Worm (Caenorhabditis elegans) whole organism, L3 larva: ENCODE measurements around the gene pgp-8.

ENCODE experiments used
- R02D3.7 ChIP-seq: fragments of 150-350 bp; optimal IDR thresholded peaks from 2 replicates; lab custom pipeline; 2014; ENCODE audit warnings: missing biosample characterization, missing genetic modification characterization
- aly-2 ChIP-seq: fragments of 150-350 bp; optimal IDR thresholded peaks from 2 replicates; lab custom pipeline; 2014; ENCODE audit warnings: missing biosample characterization, missing genetic modification characterization
- ceh-16 ChIP-seq: sonication (generic microtip); optimal IDR thresholded peaks from 2 replicates; lab custom pipeline; 2017; ENCODE audit warnings: missing biosample characterization, missing genetic modification characterization
- fos-1 ChIP-seq: fragments of 150-350 bp; optimal IDR thresholded peaks from 2 replicates; lab custom pipeline; 2014; ENCODE audit warnings: missing biosample characterization, missing genetic modification characterization
- lin-15B ChIP-seq: fragments of 150-350 bp; optimal IDR thresholded peaks from 2 replicates; lab custom pipeline; 2014; ENCODE audit warnings: missing biosample characterization, missing genetic modification characterization
- lin-39 ChIP-seq: fragments of 150-350 bp; optimal IDR thresholded peaks from 2 replicates; lab custom pipeline; 2018; ENCODE audit warnings: missing biosample characterization, missing genetic modification reagents, missing genetic modification characterization
- mdl-1 ChIP-seq: fragments of 150-350 bp; optimal IDR thresholded peaks from 2 replicates; lab custom pipeline; 2014; ENCODE audit warnings: missing biosample characterization, missing genetic modification characterization
- nhr-23 ChIP-seq: fragments of 150-350 bp; optimal IDR thresholded peaks from 2 replicates; lab custom pipeline; 2014; ENCODE audit warnings: missing biosample characterization, missing genetic modification reagents, missing genetic modification characterization
- pha-4 ChIP-seq: fragments of 150-350 bp; optimal IDR thresholded peaks from 2 replicates; lab custom pipeline; 2014; ENCODE audit warnings: missing biosample characterization, missing genetic modification reagents, missing genetic modification characterization
- snpc-4 ChIP-seq: fragments of 150-350 bp; optimal IDR thresholded peaks from 2 replicates; lab custom pipeline; 2014; ENCODE audit warnings: missing biosample characterization, missing genetic modification characterization
- unc-62 ChIP-seq: fragments of 150-350 bp; sonication (generic microtip); optimal IDR thresholded peaks from 4 replicates; lab custom pipeline; 2014; ENCODE audit warnings: missing biosample characterization, missing genetic modification reagents, missing genetic modification characterization
- ztf-11 ChIP-seq: fragments of 150-350 bp; optimal IDR thresholded peaks from 2 replicates; lab custom pipeline; 2014; ENCODE audit warnings: missing biosample characterization, missing genetic modification characterization

DNA sequence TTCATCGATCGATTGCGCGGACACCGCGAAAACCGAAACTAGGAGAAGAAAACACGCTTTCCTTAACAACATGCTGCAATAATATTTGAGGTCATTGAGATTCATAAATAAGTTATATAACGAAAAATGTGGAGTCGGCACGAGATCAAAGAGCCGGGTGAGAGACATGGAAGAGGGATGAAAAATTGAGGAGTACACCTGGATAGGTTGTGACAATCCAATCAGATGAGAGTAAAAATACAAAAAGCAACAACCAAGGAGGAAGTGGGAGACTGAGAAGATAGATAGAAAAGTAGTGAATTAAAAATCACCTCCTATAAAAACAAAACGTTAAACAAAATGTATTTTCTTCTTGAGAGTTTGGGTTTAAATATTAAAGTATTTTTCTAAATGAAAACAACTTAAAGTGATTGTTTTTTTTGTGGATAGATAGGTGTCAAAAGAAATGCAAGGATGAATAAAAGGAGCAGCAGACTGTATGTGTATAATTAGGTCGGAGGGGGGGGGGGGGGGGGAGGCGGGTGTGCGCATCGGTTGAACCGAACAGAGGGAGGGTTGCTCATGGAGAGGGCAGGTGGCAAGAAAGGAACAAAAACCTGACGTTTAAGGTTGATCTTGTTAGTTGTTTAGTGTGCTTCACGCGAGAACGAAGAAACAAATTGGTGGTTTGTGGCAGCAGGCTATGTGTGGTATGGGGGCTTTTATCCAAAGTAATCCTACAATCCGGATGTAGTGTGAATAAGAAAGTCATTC lies 19.4 kb downstream of the pgp-8 start, which contains the start of gene C05A9.2:
- TF ChIP-seq fos-1 (tag; lab: Kevin White, UChicago), result no peak
- no peak for TF ChIP-seq aly-2 (tag; lab: Kevin White, UChicago)
- TF ChIP-seq nhr-23 (tag; lab: Kevin White, UChicago), result no peak
- TF ChIP-seq mdl-1 (tag; lab: Kevin White, UChicago), result no peak
- TF ChIP-seq R02D3.7 (tag; lab: Kevin White, UChicago), result no peak
- TF ChIP-seq lin-15B (tag; lab: Kevin White, UChicago), result no peak
- no peak for TF ChIP-seq lin-39 (tag; lab: Kevin White, UChicago)
- no peak for TF ChIP-seq ceh-16
- no peak for TF ChIP-seq unc-62 (GFP tag; lab: Kevin White, UChicago)
- no peak for TF ChIP-seq pha-4
- TF ChIP-seq snpc-4 (tag; lab: Kevin White, UChicago), result no peak
- TF ChIP-seq ztf-11 (tag; lab: Kevin White, UChicago), result no peak
